Worm (Caenorhabditis elegans) whole organism, mixed stage, embryonic: Measurements from ENCODE around the gene F46C8.1.

Experiments used
- ceh-39 ChIP-seq: fragments of 150-350 bp; optimal IDR thresholded peaks from 2 replicates; lab custom pipeline; 2014; ENCODE audit warnings: missing biosample characterization, missing genetic modification characterization
- elt-1 ChIP-seq: sonication (generic microtip); optimal IDR thresholded peaks from 2 replicates; lab custom pipeline; 2017; ENCODE audit warnings: missing genetic modification characterization, mild to moderate bottlenecking, missing compliant biosample characterization, antibody characterized with exemption, moderate library complexity, borderline replicate concordance; ENCODE audit not compliant: insufficient read depth
- lsy-2 ChIP-seq: fragments of 150-350 bp; optimal IDR thresholded peaks from 2 replicates; lab custom pipeline; 2014; ENCODE audit warnings: missing biosample characterization, missing genetic modification characterization
- mep-1 ChIP-seq: fragments of 150-350 bp; optimal IDR thresholded peaks from 2 replicates; lab custom pipeline; 2017; ENCODE audit warnings: missing biosample characterization, missing genetic modification reagents, missing genetic modification characterization, inconsistent platforms
- pha-4 ChIP-seq: fragments of 150-350 bp; optimal IDR thresholded peaks from 2 replicates; lab custom pipeline; 2018; ENCODE audit warnings: missing biosample characterization, missing genetic modification reagents, missing genetic modification characterization
- snpc-4 ChIP-seq: fragments of 150-350 bp; optimal IDR thresholded peaks from 2 replicates; lab custom pipeline; 2014; ENCODE audit warnings: missing biosample characterization, missing genetic modification characterization
- unc-39 ChIP-seq: fragments of 150-350 bp; optimal IDR thresholded peaks from 2 replicates; lab custom pipeline; 2014; ENCODE audit warnings: missing biosample characterization, missing genetic modification characterization

- TF ChIP-seq lsy-2 (tag; lab: Kevin White, UChicago) (no peak), elt-1 (no peak), pha-4 (no peak), mep-1 (tag; lab: Kevin White, UChicago) (no peak), unc-39 (tag; lab: Kevin White, UChicago) (no peak), snpc-4 (no peak), ceh-39 (tag; lab: Kevin White, UChicago) (no peak)
Observed at ce11 chrX:7596627-7597026, 48.4 kb downstream of the F46C8.1 start, which contains the start of gene C44E12.1.
